Worm (Caenorhabditis elegans): Measurements from ENCODE around the gene ZK593.2.

DNA sequence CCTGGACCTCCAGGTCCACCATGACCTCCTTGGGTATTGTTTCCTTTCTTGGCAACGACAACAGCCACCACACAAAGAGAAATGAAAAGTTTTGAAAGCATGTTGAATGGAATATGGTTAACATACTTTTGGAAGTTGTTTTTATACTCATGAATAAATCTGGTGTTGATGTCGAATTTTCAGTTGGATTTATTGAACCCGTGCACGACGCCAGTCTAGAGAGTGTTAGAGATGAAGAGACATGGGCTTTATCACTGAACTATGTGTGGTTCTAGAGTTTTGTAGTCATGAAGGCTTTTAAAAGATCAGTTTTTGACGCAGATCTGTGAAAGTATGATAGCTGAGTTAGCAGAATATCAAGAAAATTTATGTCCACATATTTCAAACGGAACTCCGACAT is 18.9 kb upstream of the ZK593.2 start, which contains the start of gene srlf-14:
- no peak for TF ChIP-seq snpc-4 (GFP tag; optimal IDR thresholded peaks at IDR 0.05)
- TF ChIP-seq snpc-4 (tag; optimal IDR thresholded peaks at IDR 0.05) = no peak
- no peak for TF ChIP-seq hlh-26 (GFP tag; conservative IDR thresholded peaks at IDR 0.05)
- TF ChIP-seq ama-1 (optimal IDR thresholded peaks at IDR 0.05) = no peak
- no peak for TF ChIP-seq ama-1 (GFP tag; optimal IDR thresholded peaks at IDR 0.05)
- no peak for TF ChIP-seq lag-1 (GFP tag; IDR thresholded peaks at IDR 0.05)
- no peak for TF ChIP-seq nfya-1 (tag; optimal IDR thresholded peaks at IDR 0.05; ENCODE audit: borderline replicate concordance, insufficient read depth)
- TF ChIP-seq F49E8.2 (tag; optimal IDR thresholded peaks at IDR 0.05; ENCODE audit: insufficient read depth) = no peak
- no peak for TF ChIP-seq ztf-26 (tag; optimal IDR thresholded peaks at IDR 0.05)
- TF ChIP-seq chd-7 (tag; optimal IDR thresholded peaks at IDR 0.05) = no peak
- no peak for TF ChIP-seq die-1 (tag; optimal IDR thresholded peaks at IDR 0.05)
- no peak for TF ChIP-seq F57A8.1 (GFP tag; optimal IDR thresholded peaks at IDR 0.05)
- TF ChIP-seq Y67H2A.10 (GFP tag; conservative IDR thresholded peaks at IDR 0.05) = no peak

All from whole organism, young adult.